In genomic region chr3L:10092278-10092903, dm6 we compare ENCODE assay signal across 1 fruit fly cellular context.
TF ChIP-seq lines count a peak whose summit lies in the region.

Gene CG32053 (minus strand): TSS chr3L:10092346.

TF ChIP-seq in whole organism, embryonic, 481 proteins besides CTCF, POLR2A, EP300 and RAD21 (continued from another document):
- TF ChIP-seq CG10654 (GFP tag; optimal IDR thresholded peaks at IDR 0.05; lab: Kevin White, UChicago) (no peak), Hr3 (GFP tag; optimal IDR thresholded peaks at IDR 0.05; lab: Kevin White, UChicago) (no peak), dm (GFP tag; optimal IDR thresholded peaks at IDR 0.05; lab: Kevin White, UChicago) (no peak), lab (GFP tag; optimal IDR thresholded peaks at IDR 0.05; lab: Kevin White, UChicago) (peak; percentile 42), CG2199 (GFP tag; IDR thresholded peaks at IDR 0.05; lab: Robert Waterston, UW) (0 out of 3 replicates have a peak, but pooled peaks have one; percentile 41), h (optimal IDR thresholded peaks at IDR 0.05; lab: Kevin White, UChicago) (no peak), Fer1 (GFP tag; optimal IDR thresholded peaks at IDR 0.05; lab: Kevin White, UChicago) (peak; percentile 16), CG1233 (GFP tag; optimal IDR thresholded peaks at IDR 0.05; lab: Kevin White, UChicago) (no peak), Atf3 (GFP tag; optimal IDR thresholded peaks at IDR 0.05; lab: Kevin White, UChicago) (no peak), her (GFP tag; optimal IDR thresholded peaks at IDR 0.05; lab: Kevin White, UChicago) (no peak), sr (GFP tag; IDR thresholded peaks at IDR 0.05; lab: Robert Waterston, UW) (no peak), CG6683 (GFP tag; optimal IDR thresholded peaks at IDR 0.05; lab: Kevin White, UChicago) (no peak), gcm (GFP tag; optimal IDR thresholded peaks at IDR 0.05; lab: Kevin White, UChicago) (no peak), CG17568 (GFP tag; optimal IDR thresholded peaks at IDR 0.05; lab: Kevin White, UChicago) (no peak), exex (tag; optimal IDR thresholded peaks at IDR 0.05; lab: Kevin White, UChicago) (peak; percentile 82), row (GFP tag; IDR thresholded peaks at IDR 0.05; lab: Robert Waterston, UW) (no peak), Doc3 (GFP tag; IDR thresholded peaks at IDR 0.05; lab: Robert Waterston, UW; ENCODE audit: partially characterized antibody) (no peak), twi (tag; optimal IDR thresholded peaks at IDR 0.05; lab: Kevin White, UChicago) (peak; percentile 66), usp (GFP tag; optimal IDR thresholded peaks at IDR 0.05; lab: Kevin White, UChicago) (no peak), Lim3 (GFP tag; IDR thresholded peaks at IDR 0.05; lab: Robert Waterston, UW) (no peak)
